Fruit fly (Drosophila melanogaster): ENCODE results near the gene GMF.

The GMF gene

DNA sequence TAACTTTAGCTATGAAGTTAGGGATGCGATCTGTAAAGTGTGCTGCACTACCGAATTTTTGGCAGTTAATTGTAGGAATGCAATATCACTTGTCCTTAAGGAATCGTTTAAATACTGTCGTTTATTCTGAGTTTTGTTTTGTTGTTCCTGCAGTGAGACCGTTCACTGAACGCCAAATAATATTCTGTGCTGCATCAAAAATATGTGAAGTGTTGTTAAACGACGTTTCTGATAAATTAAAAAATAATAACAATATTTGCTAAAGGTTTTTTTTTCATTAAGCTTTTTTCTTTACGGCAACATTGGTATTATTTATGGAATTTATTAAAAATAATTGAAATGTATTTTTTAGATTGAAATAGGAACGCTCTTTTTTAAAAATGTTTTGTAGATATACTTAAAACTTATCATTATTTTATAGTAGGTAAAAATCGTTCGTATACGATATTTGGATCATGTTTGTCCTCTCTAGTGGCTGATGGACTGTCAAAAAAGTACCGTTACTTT is at the start of gene GMF (continued):
- TF ChIP-seq CG31365 (tag; optimal IDR thresholded peaks at IDR 0.05) (no peak), CG7963 (GFP tag; IDR thresholded peaks at IDR 0.05; ENCODE audit: partially characterized antibody) (no peak), gsb (GFP tag; IDR thresholded peaks at IDR 0.05) (no peak), CrebB (tag; optimal IDR thresholded peaks at IDR 0.05) (no peak), nerfin-2 (GFP tag; IDR thresholded peaks at IDR 0.05; ENCODE audit: partially characterized antibody) (no peak), ase (GFP tag; IDR thresholded peaks at IDR 0.05) (no peak), sna (GFP tag; IDR thresholded peaks at IDR 0.05; ENCODE audit: partially characterized antibody) (no peak), bowl (GFP tag; IDR thresholded peaks at IDR 0.05) (no peak), E2f1 (GFP tag; IDR thresholded peaks at IDR 0.05) (no peak), gem (tag; optimal IDR thresholded peaks at IDR 0.05) (peak; percentile 74), Doc2 (GFP tag; IDR thresholded peaks at IDR 0.05) (no peak), CG10209 (GFP tag; optimal IDR thresholded peaks at IDR 0.05) (peak; percentile 10), tio (GFP tag; optimal IDR thresholded peaks at IDR 0.05) (no peak), rib (GFP tag; IDR thresholded peaks at IDR 0.05) (no peak), CG9876 (GFP tag; optimal IDR thresholded peaks at IDR 0.05) (no peak), slbo (GFP tag; IDR thresholded peaks at IDR 0.05) (peak; percentile 45; the same call in 1 of the 2 replicates), CG3407 (GFP tag; optimal IDR thresholded peaks at IDR 0.05) (no peak), CkIIα-i1 (GFP tag; IDR thresholded peaks at IDR 0.05) (no peak), dysf (GFP tag; IDR thresholded peaks at IDR 0.05) (no peak), CG18011 (GFP tag; optimal IDR thresholded peaks at IDR 0.05) (no peak), CG6765 (GFP tag; optimal IDR thresholded peaks at IDR 0.05) (no peak), MTF-1 (GFP tag; optimal IDR thresholded peaks at IDR 0.05; ENCODE audit: borderline replicate concordance) (no peak), Sry-δ (GFP tag; optimal IDR thresholded peaks at IDR 0.05) (peak; percentile 61), Pdp1 (GFP tag; optimal IDR thresholded peaks at IDR 0.05) (peak; percentile 5 to 29), CG12942 (GFP tag; optimal IDR thresholded peaks at IDR 0.05) (no peak), luna (GFP tag; optimal IDR thresholded peaks at IDR 0.05) (no peak), ken (GFP tag; IDR thresholded peaks at IDR 0.05) (no peak), CG14050 (GFP tag; IDR thresholded peaks at IDR 0.05) (no peak), CG7839 (tag; optimal IDR thresholded peaks at IDR 0.05) (no peak), HLH54F (GFP tag; optimal IDR thresholded peaks at IDR 0.05) (peak; percentile 7), bab2 (GFP tag; optimal IDR thresholded peaks at IDR 0.05) (no peak), CG14965 (GFP tag; optimal IDR thresholded peaks at IDR 0.05; ENCODE audit: borderline replicate concordance) (no peak), Tbp (GFP tag; optimal IDR thresholded peaks at IDR 0.05) (no peak), CG8765 (GFP tag; IDR thresholded peaks at IDR 0.05) (no peak), ssp (GFP tag; IDR thresholded peaks at IDR 0.05) (no peak), pzg (GFP tag; optimal IDR thresholded peaks at IDR 0.05) (peak; percentile 60), CG1647 (GFP tag; optimal IDR thresholded peaks at IDR 0.05) (no peak), CG30403 (GFP tag; optimal IDR thresholded peaks at IDR 0.05) (peak; percentile 49), CoRest (tag; optimal IDR thresholded peaks at IDR 0.05) (peak; percentile 72), Asciz (GFP tag; optimal IDR thresholded peaks at IDR 0.05) (peak; percentile 26), CG9797 (GFP tag; optimal IDR thresholded peaks at IDR 0.05) (peak; percentile 60), Ada2b (GFP tag; IDR thresholded peaks at IDR 0.05) (no peak), da (GFP tag; optimal IDR thresholded peaks at IDR 0.05) (no peak), CG18619 (GFP tag; optimal IDR thresholded peaks at IDR 0.05) (peak; percentile 8), CG1792 (GFP tag; optimal IDR thresholded peaks at IDR 0.05) (no peak), CG15479 (GFP tag; optimal IDR thresholded peaks at IDR 0.05) (no peak), run (tag; optimal IDR thresholded peaks at IDR 0.05) (no peak), tgo (GFP tag; IDR thresholded peaks at IDR 0.05) (no peak), CG8388 (GFP tag; optimal IDR thresholded peaks at IDR 0.05) (peak; percentile 54), lbe (GFP tag; optimal IDR thresholded peaks at IDR 0.05) (peak; percentile 38), CG7745 (tag; optimal IDR thresholded peaks at IDR 0.05) (no peak)

Measured in whole organism, embryonic.